Fruit fly (Drosophila melanogaster): ENCODE measurements around the gene CG4119.

Gene CG4119

dm6 chrX:5677400-5678177 lies 11.7 kb downstream of the CG4119 start (continued):
- TF ChIP-seq pdm3 (GFP tag; optimal IDR thresholded peaks at IDR 0.05) (peak; percentile 42), CG6792 (GFP tag; optimal IDR thresholded peaks at IDR 0.05) (peak; percentile 12), CG11902 (GFP tag; optimal IDR thresholded peaks at IDR 0.05) (no peak), dac (GFP tag; optimal IDR thresholded peaks at IDR 0.05) (no peak), fd85E (GFP tag; optimal IDR thresholded peaks at IDR 0.05) (no peak), CG3032 (tag; optimal IDR thresholded peaks at IDR 0.05) (peak; percentile 17), Eip78C (GFP tag) (peak; percentile 67), CG7368 (GFP tag; optimal IDR thresholded peaks at IDR 0.05) (peak; percentile 34), Blimp-1 (GFP tag; optimal IDR thresholded peaks at IDR 0.05) (peak; percentile 19), CG16779 (tag; optimal IDR thresholded peaks at IDR 0.05) (no peak), Hr4 (GFP tag; optimal IDR thresholded peaks at IDR 0.05) (no peak)

dm6 chrX:5678178-5678470 lies 12.3 kb downstream of the CG4119 start:
- TF ChIP-seq CG16779 (tag; optimal IDR thresholded peaks at IDR 0.05) (no peak), fkh (GFP tag; optimal IDR thresholded peaks at IDR 0.05) (peak; percentile 68)

dm6 chrX:5679079-5679932 lies 13.5 kb downstream of the CG4119 start:
- TF ChIP-seq esn (GFP tag; optimal IDR thresholded peaks at IDR 0.05) = peak; percentile 85
- no peak for TF ChIP-seq svp (GFP tag)
- peak; percentile 83 for TF ChIP-seq lz (GFP tag; optimal IDR thresholded peaks at IDR 0.05)
- peak; percentile 81 for TF ChIP-seq CG6163 (GFP tag; IDR thresholded peaks at IDR 0.05)
- TF ChIP-seq CG10631 (GFP tag; optimal IDR thresholded peaks at IDR 0.05) = no peak
- peak; percentile 72 for TF ChIP-seq CG6792 (GFP tag; optimal IDR thresholded peaks at IDR 0.05)
- peak; percentile 72 for TF ChIP-seq net (GFP tag; optimal IDR thresholded peaks at IDR 0.05)
- peak; percentile 87 for TF ChIP-seq Met (GFP tag; optimal IDR thresholded peaks at IDR 0.05)
- no peak for TF ChIP-seq Hr4 (GFP tag; optimal IDR thresholded peaks at IDR 0.05)
- peak; percentile 80 for TF ChIP-seq Sox102F (GFP tag; optimal IDR thresholded peaks at IDR 0.05)
- TF ChIP-seq fd85E (GFP tag; optimal IDR thresholded peaks at IDR 0.05) = no peak
- peak; percentile 53; the same call in 1 of the 3 replicates for TF ChIP-seq CG8119 (GFP tag; IDR thresholded peaks at IDR 0.05)
- TF ChIP-seq CG7368 (GFP tag; optimal IDR thresholded peaks at IDR 0.05) = no peak
- peak; percentile 59 for TF ChIP-seq CG6854 (GFP tag; optimal IDR thresholded peaks at IDR 0.05)
- no peak for TF ChIP-seq CG16779 (tag; optimal IDR thresholded peaks at IDR 0.05)
- peak; percentile 57 for TF ChIP-seq CG1621 (tag; optimal IDR thresholded peaks at IDR 0.05)
- TF ChIP-seq CG10669 (GFP tag; optimal IDR thresholded peaks at IDR 0.05) = peak; percentile 68
- TF ChIP-seq CG8319 (GFP tag; optimal IDR thresholded peaks at IDR 0.05) = peak; percentile 56
- no peak for TF ChIP-seq Lpt (GFP tag; optimal IDR thresholded peaks at IDR 0.05)
- TF ChIP-seq ss (GFP tag; optimal IDR thresholded peaks at IDR 0.05) = peak; percentile 10 to 55
- peak; percentile 84 for TF ChIP-seq Smox (GFP tag; optimal IDR thresholded peaks at IDR 0.05)
- peak; percentile 77 for TF ChIP-seq CG3919 (GFP tag; optimal IDR thresholded peaks at IDR 0.05)
- TF ChIP-seq OdsH (GFP tag; optimal IDR thresholded peaks at IDR 0.05) = no peak
- TF ChIP-seq CG11902 (GFP tag; optimal IDR thresholded peaks at IDR 0.05) = peak; percentile 51
- TF ChIP-seq CG8632 (GFP tag; optimal IDR thresholded peaks at IDR 0.05) = peak; percentile 73
- peak; percentile 58 for TF ChIP-seq spab (GFP tag; optimal IDR thresholded peaks at IDR 0.05)
- peak; percentile 44 for TF ChIP-seq CG9139 (GFP tag; optimal IDR thresholded peaks at IDR 0.05)
- peak; percentile 84 for TF ChIP-seq topi (GFP tag; optimal IDR thresholded peaks at IDR 0.05)
- TF ChIP-seq CG34406 (GFP tag; optimal IDR thresholded peaks at IDR 0.05) = peak; percentile 69
- no peak for TF ChIP-seq Eip93F (GFP tag; optimal IDR thresholded peaks at IDR 0.05)
- TF ChIP-seq Sox15 (GFP tag; optimal IDR thresholded peaks at IDR 0.05) = peak; percentile 54
- TF ChIP-seq dac (GFP tag; optimal IDR thresholded peaks at IDR 0.05) = peak; percentile 29
- peak; percentile 34; the same call in 1 of the 3 replicates for TF ChIP-seq eg (GFP tag; IDR thresholded peaks at IDR 0.05)
- peak; percentile 4 for TF ChIP-seq CG6276 (GFP tag; optimal IDR thresholded peaks at IDR 0.05)
- peak; percentile 64 for TF ChIP-seq CG32006 (GFP tag; optimal IDR thresholded peaks at IDR 0.05)
- no peak for TF ChIP-seq vri (GFP tag; optimal IDR thresholded peaks at IDR 0.05)
- peak; percentile 73 for TF ChIP-seq Sox14 (GFP tag; optimal IDR thresholded peaks at IDR 0.05)
- peak; percentile 53 for TF ChIP-seq CG11762 (GFP tag; optimal IDR thresholded peaks at IDR 0.05; ENCODE audit: insufficient read depth)
- no peak for TF ChIP-seq Eip75B (GFP tag; optimal IDR thresholded peaks at IDR 0.05)
